Fruit fly (Drosophila melanogaster): ENCODE measurements around the gene Spg7.
A peak's percentile ranks its signal among the peaks of the same experiment; 100 is the strongest.

Gene Spg7

DNA sequence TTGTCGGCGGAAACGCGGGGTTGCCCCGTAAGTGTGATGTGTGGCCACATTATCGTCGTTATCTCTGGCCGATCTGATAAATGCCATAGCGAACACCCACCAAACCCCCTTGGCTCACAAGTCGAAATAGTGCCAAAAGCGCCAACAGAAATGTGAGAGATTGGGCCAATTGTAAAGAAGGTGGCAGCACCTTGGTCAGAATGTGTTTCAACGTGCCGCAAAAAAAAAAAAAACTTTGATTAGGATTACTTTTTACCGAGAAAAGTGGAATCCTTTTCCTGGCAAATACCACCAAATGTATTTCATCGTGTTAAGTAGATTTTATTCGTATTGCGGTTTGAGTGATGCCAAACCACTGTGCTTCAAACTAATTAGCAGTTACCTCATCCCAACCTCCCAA is 45.0 kb upstream of the Spg7 start (continued):
- peak; percentile 92 for TF ChIP-seq lilli (GFP tag; optimal IDR thresholded peaks at IDR 0.05)
- TF ChIP-seq NC2β (GFP tag; optimal IDR thresholded peaks at IDR 0.05) = peak; percentile 39
- peak; percentile 37; the same call in 1 of the 2 replicates for TF ChIP-seq CG1024 (GFP tag; IDR thresholded peaks at IDR 0.05)
- peak; percentile 95 for TF ChIP-seq CG32532 (GFP tag; IDR thresholded peaks at IDR 0.05)
- peak; percentile 86 for TF ChIP-seq ci (GFP tag; IDR thresholded peaks at IDR 0.05)
- TF ChIP-seq knrl (GFP tag; IDR thresholded peaks at IDR 0.05; ENCODE audit: partially characterized antibody) = no peak
- TF ChIP-seq h (optimal IDR thresholded peaks at IDR 0.05) = no peak
- no peak for TF ChIP-seq ash1 (GFP tag; optimal IDR thresholded peaks at IDR 0.05)
- no peak for TF ChIP-seq cad (GFP tag; optimal IDR thresholded peaks at IDR 0.05)
- TF ChIP-seq run (tag; optimal IDR thresholded peaks at IDR 0.05) = no peak
- TF ChIP-seq otp (GFP tag; IDR thresholded peaks at IDR 0.05) = peak; percentile 83; the same call in 2 of the 3 replicates
- TF ChIP-seq Atf3 (GFP tag; optimal IDR thresholded peaks at IDR 0.05) = peak; percentile 47
- peak; percentile 31 for TF ChIP-seq en (GFP tag; optimal IDR thresholded peaks at IDR 0.05)
- TF ChIP-seq CG34376 (GFP tag; optimal IDR thresholded peaks at IDR 0.05) = no peak
- TF ChIP-seq amos (GFP tag; IDR thresholded peaks at IDR 0.05; ENCODE audit: partially characterized antibody) = no peak
- TF ChIP-seq chm (GFP tag; IDR thresholded peaks at IDR 0.05) = peak; percentile 56; the same call in 1 of the 2 replicates
- peak; percentile 80 to 88 for TF ChIP-seq dpn (GFP tag; optimal IDR thresholded peaks at IDR 0.05)
- no peak for TF ChIP-seq D19A (tag; optimal IDR thresholded peaks at IDR 0.05)
- TF ChIP-seq pb (GFP tag; optimal IDR thresholded peaks at IDR 0.05) = peak; percentile 53
- TF ChIP-seq peb (GFP tag; IDR thresholded peaks at IDR 0.05) = peak; percentile 67
- TF ChIP-seq CG6689 (GFP tag; IDR thresholded peaks at IDR 0.05) = peak; percentile 84
- peak; percentile 77 for TF ChIP-seq CG18619 (GFP tag; optimal IDR thresholded peaks at IDR 0.05)
- TF ChIP-seq crol (GFP tag; IDR thresholded peaks at IDR 0.05) = peak; percentile 79
- peak; percentile 52 for TF ChIP-seq phol (tag; optimal IDR thresholded peaks at IDR 0.05)
- TF ChIP-seq CG11723 (GFP tag; optimal IDR thresholded peaks at IDR 0.05) = peak; percentile 13
- TF ChIP-seq wor (GFP tag; IDR thresholded peaks at IDR 0.05) = peak; percentile 47; the same call in 1 of the 2 replicates
- TF ChIP-seq HLH4C (GFP tag; IDR thresholded peaks at IDR 0.05; ENCODE audit: partially characterized antibody) = no peak
- TF ChIP-seq Ets65A (GFP tag) = peak; percentile 63
- TF ChIP-seq tgo (GFP tag; IDR thresholded peaks at IDR 0.05) = peak; percentile 87
- peak; percentile 73 for TF ChIP-seq Bteb2 (GFP tag; optimal IDR thresholded peaks at IDR 0.05)
- TF ChIP-seq Fer3 (tag; optimal IDR thresholded peaks at IDR 0.05) = peak; percentile 84
- TF ChIP-seq croc (GFP tag; conservative IDR thresholded peaks at IDR 0.05) = peak; percentile 31; the same call in 1 of the 3 replicates
- no peak for TF ChIP-seq lov (optimal IDR thresholded peaks at IDR 0.05)
- peak; percentile 79; the same call in 2 of the 3 replicates for TF ChIP-seq lov (GFP tag; IDR thresholded peaks at IDR 0.05)
- peak; percentile 92 for TF ChIP-seq dysf (GFP tag; IDR thresholded peaks at IDR 0.05)
- peak; percentile 83 for TF ChIP-seq stc (GFP tag; IDR thresholded peaks at IDR 0.05)
- peak; percentile 25 for TF ChIP-seq disco-r (GFP tag; optimal IDR thresholded peaks at IDR 0.05)
- peak; percentile 69; the same call in 1 of the 2 replicates for TF ChIP-seq toy (GFP tag; IDR thresholded peaks at IDR 0.05)
- TF ChIP-seq CG18599 (GFP tag; optimal IDR thresholded peaks at IDR 0.05) = peak; percentile 92
- TF ChIP-seq CG1792 (GFP tag; optimal IDR thresholded peaks at IDR 0.05) = peak; percentile 80
- peak; percentile 77 for TF ChIP-seq klu (GFP tag; IDR thresholded peaks at IDR 0.05)
- peak; percentile 47 for TF ChIP-seq CG4854 (GFP tag; optimal IDR thresholded peaks at IDR 0.05)
- peak; percentile 79 for TF ChIP-seq Rx (GFP tag; IDR thresholded peaks at IDR 0.05)
- no peak for TF ChIP-seq hkb (optimal IDR thresholded peaks at IDR 0.05)
- peak; percentile 88 for TF ChIP-seq hkb (GFP tag; IDR thresholded peaks at IDR 0.05)
- TF ChIP-seq CG13296 (GFP tag; optimal IDR thresholded peaks at IDR 0.05) = peak; percentile 78
- TF ChIP-seq mld (GFP tag; IDR thresholded peaks at IDR 0.05; ENCODE audit: partially characterized antibody) = no peak
- TF ChIP-seq CG14050 (GFP tag; IDR thresholded peaks at IDR 0.05) = peak; percentile 84
- peak; percentile 93 for TF ChIP-seq Ada2b (GFP tag; IDR thresholded peaks at IDR 0.05)
- TF ChIP-seq HLH3B (GFP tag; IDR thresholded peaks at IDR 0.05) = peak; percentile 85
- TF ChIP-seq CG30020 (tag; optimal IDR thresholded peaks at IDR 0.05) = no peak
- TF ChIP-seq CG18476 (GFP tag; optimal IDR thresholded peaks at IDR 0.05) = peak; percentile 64
- TF ChIP-seq Mad (GFP tag; optimal IDR thresholded peaks at IDR 0.05) = peak; percentile 59

Measured in whole organism, embryonic.